Worm (Caenorhabditis elegans) whole organism, young adult: Measurements from ENCODE around the gene tth-1.

Source experiments
- B0035.1 ChIP-seq: sonication (generic microtip); optimal IDR thresholded peaks from 2 replicates; lab custom pipeline; 2016; ENCODE audit warnings: missing genetic modification characterization, mild to moderate bottlenecking, missing compliant biosample characterization, missing genotype, missing genetic modification reagents
- B0336.3 ChIP-seq: fragments of 200-800 bp; sonication (Bioruptor generic); IDR thresholded peaks from 2 replicates; pipeline ENCODE4 v1.3.6; 2022; ENCODE audit warnings: missing genetic modification characterization, missing compliant biosample characterization
- F22D6.2 ChIP-seq: sonication (generic microtip); optimal IDR thresholded peaks from 2 replicates; lab custom pipeline; 2016; ENCODE audit warnings: mild to moderate bottlenecking, missing genetic modification characterization, missing compliant biosample characterization
- F33H1.4 ChIP-seq: fragments of 200-800 bp; sonication (Bioruptor generic); IDR thresholded peaks from 2 replicates; pipeline ENCODE4 v1.3.6; 2022; ENCODE audit warnings: missing genetic modification reagents, missing genetic modification characterization, missing compliant biosample characterization
- F37B4.10 ChIP-seq: fragments of 200-800 bp; sonication (Bioruptor generic); IDR thresholded peaks from 2 replicates; pipeline ENCODE4 v1.3.6; 2022; ENCODE audit warnings: missing genetic modification characterization, missing compliant biosample characterization
- F39B2.1 ChIP-seq: fragments of 200-800 bp; sonication (Bioruptor generic); IDR thresholded peaks from 2 replicates; pipeline ENCODE4 v1.3.6; 2022; ENCODE audit warnings: missing genetic modification reagents, missing genetic modification characterization, missing compliant biosample characterization
- F52B5.7 ChIP-seq: sonication (generic microtip); optimal IDR thresholded peaks from 2 replicates; lab custom pipeline; 2016; ENCODE audit warnings: mild to moderate bottlenecking, missing genetic modification characterization, missing compliant biosample characterization
- Y53F4B.3 ChIP-seq: fragments of 200-800 bp; sonication (Bioruptor generic); IDR thresholded peaks from 2 replicates; pipeline ENCODE4 v1.3.6; 2022; ENCODE audit warnings: missing genetic modification reagents, missing genetic modification characterization, missing compliant biosample characterization
- Y53G8AR.9 ChIP-seq: fragments of 200-800 bp; sonication (Bioruptor generic); conservative IDR thresholded peaks from 2 replicates; pipeline ENCODE4 v1.3.6; 2022; ENCODE audit warnings: missing genetic modification reagents, missing genetic modification characterization, missing compliant biosample characterization
- ZK185.1 ChIP-seq: sonication (generic microtip); optimal IDR thresholded peaks from 2 replicates; lab custom pipeline; 2016; ENCODE audit warnings: mild to moderate bottlenecking, missing genetic modification characterization, missing compliant biosample characterization; ENCODE audit not compliant: poor library complexity, severe bottlenecking
- aptf-2 ChIP-seq: fragments of 200-800 bp; sonication (Bioruptor generic); conservative IDR thresholded peaks from 2 replicates; pipeline ENCODE4 v1.3.6; 2022; ENCODE audit warnings: missing genetic modification reagents, missing genetic modification characterization, missing compliant biosample characterization
- atf-7 ChIP-seq: sonication (generic microtip); optimal IDR thresholded peaks from 2 replicates; lab custom pipeline; 2017; ENCODE audit warnings: mild to moderate bottlenecking, missing genetic modification characterization, missing compliant biosample characterization
- athp-1 ChIP-seq: sonication (generic microtip); optimal IDR thresholded peaks from 2 replicates; lab custom pipeline; 2017; ENCODE audit warnings: mild to moderate bottlenecking, missing genetic modification characterization, missing compliant biosample characterization
- attf-5 ChIP-seq: fragments of 200-800 bp; sonication (Bioruptor generic); optimal IDR thresholded peaks from 2 replicates; lab custom pipeline; 2018; ENCODE audit warnings: mild to moderate bottlenecking, missing genetic modification characterization, missing compliant biosample characterization
- bed-2 ChIP-seq: fragments of 200-800 bp; sonication (Bioruptor generic); IDR thresholded peaks from 2 replicates; pipeline ENCODE4 v1.3.6; 2022; ENCODE audit warnings: missing genetic modification reagents, missing genetic modification characterization, missing compliant biosample characterization
- ccch-3 ChIP-seq: fragments of 200-800 bp; sonication (Bioruptor generic); optimal IDR thresholded peaks from 2 replicates; lab custom pipeline; 2018; ENCODE audit warnings: mild to moderate bottlenecking, missing genetic modification characterization, missing compliant biosample characterization
- ceh-58 ChIP-seq: fragments of 200-800 bp; sonication (Bioruptor generic); IDR thresholded peaks from 2 replicates; pipeline ENCODE4 v1.3.6; 2022; ENCODE audit warnings: missing genetic modification characterization, missing compliant biosample characterization
- dpl-1 ChIP-seq: fragments of 150-350 bp; optimal IDR thresholded peaks from 2 replicates; lab custom pipeline; 2014; ENCODE audit warnings: missing biosample characterization, missing genetic modification reagents, missing genetic modification characterization
- egrh-3 ChIP-seq: fragments of 200-800 bp; sonication (Bioruptor generic); IDR thresholded peaks from 2 replicates; pipeline ENCODE4 v1.3.6; 2022; ENCODE audit warnings: missing genetic modification reagents, missing genetic modification characterization, missing compliant biosample characterization
- ets-4 ChIP-seq: fragments of 200-800 bp; sonication (Bioruptor generic); optimal IDR thresholded peaks from 2 replicates; lab custom pipeline; 2018; ENCODE audit warnings: mild to moderate bottlenecking, missing genetic modification characterization, missing compliant biosample characterization
- fkh-3 ChIP-seq: sonication (generic microtip); optimal IDR thresholded peaks from 2 replicates; lab custom pipeline; 2016; ENCODE audit warnings: mild to moderate bottlenecking, missing genetic modification characterization, missing compliant biosample characterization
- him-1 ChIP-seq: sonication (generic microtip); optimal IDR thresholded peaks from 2 replicates; lab custom pipeline; 2016; ENCODE audit warnings: missing genotype, missing genetic modification reagents, missing genetic modification characterization, missing compliant biosample characterization
- hlh-12 ChIP-seq: sonication (generic microtip); optimal IDR thresholded peaks from 2 replicates; lab custom pipeline; 2016; ENCODE audit warnings: missing genetic modification characterization, missing compliant biosample characterization
- hsf-1 ChIP-seq: fragments of 200-800 bp; sonication (Bioruptor generic); IDR thresholded peaks from 2 replicates; pipeline ENCODE4 v1.3.6; 2022; ENCODE audit warnings: missing genetic modification reagents, missing genetic modification characterization, missing compliant biosample characterization
- let-607 ChIP-seq, 2 experiments: fragments of 200-800 bp in 1 of 2; sonication (Bioruptor generic) in 1 of 2; sonication (generic microtip) in 1 of 2; optimal IDR thresholded peaks; 2 replicates each; lab custom pipeline; 2016 to 2018; ENCODE audit warnings: mild to moderate bottlenecking in 2 of 2, missing compliant biosample characterization in 2 of 2, missing genetic modification characterization in 2 of 2, moderate library complexity in 2 of 2, missing genotype in 1 of 2
- lin-54 ChIP-seq: fragments of 200-800 bp; sonication (Bioruptor generic); optimal IDR thresholded peaks from 2 replicates; lab custom pipeline; 2018; ENCODE audit warnings: mild to moderate bottlenecking, missing genetic modification characterization, missing compliant biosample characterization
- madf-10 ChIP-seq: sonication (generic microtip); optimal IDR thresholded peaks from 2 replicates; lab custom pipeline; 2016; ENCODE audit warnings: mild to moderate bottlenecking, missing genetic modification characterization, missing compliant biosample characterization
- madf-3 ChIP-seq: fragments of 200-800 bp; sonication (Bioruptor generic); IDR thresholded peaks from 2 replicates; pipeline ENCODE4 v1.3.6; 2022; ENCODE audit warnings: missing genetic modification reagents, missing genetic modification characterization, missing compliant biosample characterization
- mcd-1 ChIP-seq: fragments of 200-800 bp; sonication (Bioruptor generic); IDR thresholded peaks from 2 replicates; pipeline ENCODE4 v1.3.6; 2022; ENCODE audit warnings: missing genetic modification reagents, missing genetic modification characterization, missing compliant biosample characterization
- mes-4 ChIP-seq: sonication (generic microtip); optimal IDR thresholded peaks from 2 replicates; lab custom pipeline; 2016; ENCODE audit warnings: missing genotype, missing genetic modification characterization, missing compliant biosample characterization
- nhr-80 ChIP-seq: sonication (generic microtip); optimal IDR thresholded peaks from 2 replicates; lab custom pipeline; 2016; ENCODE audit warnings: missing genetic modification characterization, missing compliant biosample characterization
- rcor-1 ChIP-seq: fragments of 200-800 bp; sonication (Bioruptor generic); IDR thresholded peaks from 2 replicates; pipeline ENCODE4 v1.3.6; 2022; ENCODE audit warnings: missing genetic modification reagents, missing genetic modification characterization, missing compliant biosample characterization
- rec-8 ChIP-seq, 2 experiments: sonication (generic microtip); optimal IDR thresholded peaks; 2 replicates each; lab custom pipeline; 2016; ENCODE audit warnings: mild to moderate bottlenecking in 2 of 2, missing genetic modification characterization in 2 of 2, missing genetic modification reagents in 2 of 2, missing genotype in 2 of 2, missing biosample characterization in 1 of 2, missing compliant biosample characterization in 1 of 2, moderate library complexity in 1 of 2
- snpc-1.1 ChIP-seq: sonication (generic microtip); optimal IDR thresholded peaks from 2 replicates; lab custom pipeline; 2017; ENCODE audit warnings: missing genetic modification characterization, mild to moderate bottlenecking, missing compliant biosample characterization, antibody characterized with exemption, moderate library complexity, missing genotype, missing genetic modification reagents; ENCODE audit not compliant: insufficient read depth
- snpc-4 ChIP-seq, 5 experiments: fragments of 150-350 bp in 1 of 5; sonication (generic microtip) in 4 of 5; optimal IDR thresholded peaks; 2 replicates each; lab custom pipeline; 2014 to 2018; ENCODE audit warnings: missing genetic modification characterization in 5 of 5, missing biosample characterization in 3 of 5, antibody characterized with exemption in 2 of 5, mild to moderate bottlenecking in 2 of 5, missing compliant biosample characterization in 2 of 5, missing genotype in 2 of 5, moderate library complexity in 2 of 5, missing genetic modification reagents in 1 of 5
- zim-3 ChIP-seq: sonication (generic microtip); optimal IDR thresholded peaks from 2 replicates; lab custom pipeline; 2017; ENCODE audit warnings: mild to moderate bottlenecking, missing genetic modification characterization, moderate library complexity, missing compliant biosample characterization

tth-1 gene

DNA sequence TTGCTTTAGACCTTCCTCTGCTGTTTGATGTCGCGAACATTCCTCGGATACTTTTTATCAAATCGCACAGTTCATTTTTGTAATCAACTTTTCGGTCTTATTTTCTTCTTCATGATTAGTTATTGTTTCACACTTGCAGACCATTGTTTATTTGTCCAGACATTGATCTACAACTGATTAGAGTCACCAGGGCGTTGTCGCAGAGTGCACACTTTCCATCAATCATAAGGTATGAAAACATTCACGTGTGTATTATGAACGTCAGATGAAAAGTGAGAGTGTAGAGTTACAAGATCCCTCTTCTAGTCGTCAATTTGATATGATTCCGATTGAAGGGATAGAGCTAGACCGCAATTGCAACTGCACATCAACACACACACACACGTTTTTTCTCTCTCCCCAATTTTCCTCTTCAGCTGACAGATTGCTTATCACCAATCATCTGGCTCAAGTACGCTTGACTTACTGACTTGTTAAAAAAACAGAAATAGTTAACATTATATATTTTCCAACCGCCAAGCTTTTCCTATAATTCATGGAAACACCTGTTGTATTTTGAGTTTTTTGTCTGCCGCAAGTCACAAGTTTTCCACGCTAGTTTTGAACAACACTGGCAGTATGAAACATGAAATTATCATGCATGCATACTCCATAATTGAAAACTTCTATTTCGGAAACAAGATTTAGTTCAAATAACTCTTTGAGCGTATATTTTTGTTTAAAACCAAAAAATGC, 16.6 kb upstream of the tth-1 start:
- TF ChIP-seq attf-5 (GFP tag; lab: Kevin White, UChicago) (no peak), madf-10 (peak; percentile 20), atf-7 (tag; lab: Kevin White, UChicago) (peak; percentile 22), ets-4 (GFP tag; lab: Kevin White, UChicago) (no peak), nhr-80 (tag; lab: Kevin White, UChicago) (peak; percentile 70), F52B5.7 (tag; lab: Kevin White, UChicago) (no peak)

- TF ChIP-seq F33H1.4 (GFP tag; lab: Robert Waterston, UW) (no peak), aptf-2 (no peak)
- TF ChIP-seq, all 124 proteins: peak for 0
Observed at ce11 chrX:8438756-8439155, 15.2 kb upstream of the tth-1 start.

ce11 chrX:8432361-8432760, 8.8 kb upstream of the tth-1 start, which contains the start of gene kin-9:
TSS of gene kin-9 (plus strand) at chrX:8432661.
- no peak for TF ChIP-seq ets-4 (GFP tag; lab: Kevin White, UChicago)
- no peak for TF ChIP-seq B0336.3 (GFP tag; lab: Robert Waterston, UW)
- TF ChIP-seq zim-3 (tag; lab: Kevin White, UChicago): no peak
- TF ChIP-seq F22D6.2 (tag; lab: Kevin White, UChicago): no peak
- no peak for TF ChIP-seq ceh-58
- TF ChIP-seq mcd-1 (GFP tag; lab: Robert Waterston, UW): no peak

DNA sequence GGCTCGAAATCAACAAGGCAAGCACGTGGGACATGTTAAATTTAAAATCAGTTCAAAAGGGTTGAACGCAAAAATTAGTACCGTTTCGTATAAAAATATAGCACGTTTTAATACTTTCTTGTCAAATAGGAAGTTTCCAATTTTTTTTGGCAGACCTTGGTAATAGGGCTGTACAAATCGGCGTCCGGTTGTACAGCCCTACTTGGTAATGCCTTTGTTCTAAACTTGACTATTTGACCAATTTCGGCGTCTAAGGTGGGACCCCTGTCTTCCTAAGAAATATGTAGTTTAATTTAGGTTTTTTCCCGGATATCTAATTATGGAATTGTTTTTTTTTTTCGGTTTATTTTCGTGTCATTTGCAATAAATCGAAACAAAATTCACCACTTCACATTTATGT, 6.0 kb upstream of the tth-1 start:
- no peak for TF ChIP-seq Y53F4B.3 (GFP tag; lab: Robert Waterston, UW)
- TF ChIP-seq ZK185.1 (tag; lab: Kevin White, UChicago): no peak
- TF ChIP-seq mes-4 (tag; lab: Kevin White, UChicago): no peak
- TF ChIP-seq snpc-1.1 (tag; lab: Kevin White, UChicago): peak; percentile 7
- TF ChIP-seq F39B2.1 (GFP tag; lab: Robert Waterston, UW): no peak
- no peak for TF ChIP-seq Y53G8AR.9 (GFP tag; lab: Robert Waterston, UW)
- TF ChIP-seq snpc-4 (GFP tag; optimal IDR thresholded peaks at IDR 0.05; lab: Kevin White, UChicago): no peak
- TF ChIP-seq snpc-4 (tag; optimal IDR thresholded peaks at IDR 0.05; lab: Kevin White, UChicago): peak in 2 of 4 experiments; percentile 88 to 89
- TF ChIP-seq lin-54 (GFP tag; lab: Kevin White, UChicago): no peak

ce11 chrX:8428319-8428888, 4.9 kb upstream of the tth-1 start, which contains the start of gene F08F1.3:
TSS of gene F08F1.3 (plus strand) at chrX:8428838.
- TF ChIP-seq atf-7 (tag; lab: Kevin White, UChicago) (no peak), B0336.3 (GFP tag; lab: Robert Waterston, UW) (no peak), madf-3 (GFP tag; lab: Robert Waterston, UW) (no peak), snpc-1.1 (tag; lab: Kevin White, UChicago) (no peak), B0035.1 (tag; lab: Kevin White, UChicago) (no peak), hlh-12 (tag; lab: Kevin White, UChicago) (no peak), nhr-80 (tag; lab: Kevin White, UChicago) (peak; percentile 52)
- TF ChIP-seq, all 124 proteins: peak for 1

ce11 chrX:8426160-8426712, 2.7 kb upstream of the tth-1 start:
- TF ChIP-seq mcd-1 (GFP tag; lab: Robert Waterston, UW) (no peak), bed-2 (no peak), him-1 (tag; lab: Kevin White, UChicago) (no peak), fkh-3 (tag; lab: Kevin White, UChicago) (no peak), F37B4.10 (GFP tag; lab: Robert Waterston, UW) (no peak), F39B2.1 (GFP tag; lab: Robert Waterston, UW) (no peak), ccch-3 (GFP tag; lab: Kevin White, UChicago) (no peak), let-607 (tag; optimal IDR thresholded peaks at IDR 0.05; lab: Kevin White, UChicago) (no peak), dpl-1 (GFP tag; lab: Kevin White, UChicago) (no peak), F52B5.7 (tag; lab: Kevin White, UChicago) (no peak), hsf-1 (GFP tag; lab: Robert Waterston, UW) (no peak), rec-8 (tag; optimal IDR thresholded peaks at IDR 0.05; lab: Kevin White, UChicago) (no peak), egrh-3 (GFP tag; lab: Robert Waterston, UW) (no peak), rcor-1 (GFP tag; lab: Robert Waterston, UW) (no peak), athp-1 (tag; lab: Kevin White, UChicago) (no peak)
